Fruit fly (Drosophila melanogaster): ENCODE results near the gene bero.
A peak's percentile ranks its signal among the peaks of the same experiment; 100 is the strongest.

The bero gene

DNA sequence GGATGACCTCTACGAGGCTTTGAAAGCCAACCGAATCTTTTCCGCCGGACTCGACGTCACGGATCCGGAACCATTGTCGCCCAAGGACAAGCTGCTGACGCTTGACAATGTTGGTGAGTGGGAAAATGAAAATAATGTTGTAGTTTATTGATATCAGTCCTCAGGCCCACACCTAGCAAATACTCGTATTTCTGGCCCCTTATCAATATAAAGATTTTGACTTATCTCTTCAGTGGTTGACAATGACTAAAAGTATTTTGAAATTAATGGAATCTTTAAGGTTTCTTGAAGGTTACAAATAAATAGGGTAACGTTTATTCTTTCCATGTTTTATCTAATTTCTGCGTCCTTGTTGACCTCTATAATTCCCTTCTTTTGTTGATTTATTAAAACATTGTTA lies 31.4 kb upstream of the bero start:
- TF ChIP-seq Hr83 (GFP tag; optimal IDR thresholded peaks at IDR 0.05; ENCODE audit: poor library complexity, severe bottlenecking) (no peak), rgr (GFP tag; optimal IDR thresholded peaks at IDR 0.05) (no peak), CG9705 (GFP tag; optimal IDR thresholded peaks at IDR 0.05) (no peak), lola (GFP tag; optimal IDR thresholded peaks at IDR 0.05) (no peak), br (GFP tag; optimal IDR thresholded peaks at IDR 0.05) (no peak), Dif (GFP tag; optimal IDR thresholded peaks at IDR 0.05; ENCODE audit: partially characterized antibody) (no peak), Rel (GFP tag; optimal IDR thresholded peaks at IDR 0.05) (no peak), Rel (tag; optimal IDR thresholded peaks at IDR 0.05) (no peak), GATAd (GFP tag; optimal IDR thresholded peaks at IDR 0.05) (no peak), h (GFP tag; optimal IDR thresholded peaks at IDR 0.05) (no peak), Jra (GFP tag; optimal IDR thresholded peaks at IDR 0.05) (no peak)

DNA sequence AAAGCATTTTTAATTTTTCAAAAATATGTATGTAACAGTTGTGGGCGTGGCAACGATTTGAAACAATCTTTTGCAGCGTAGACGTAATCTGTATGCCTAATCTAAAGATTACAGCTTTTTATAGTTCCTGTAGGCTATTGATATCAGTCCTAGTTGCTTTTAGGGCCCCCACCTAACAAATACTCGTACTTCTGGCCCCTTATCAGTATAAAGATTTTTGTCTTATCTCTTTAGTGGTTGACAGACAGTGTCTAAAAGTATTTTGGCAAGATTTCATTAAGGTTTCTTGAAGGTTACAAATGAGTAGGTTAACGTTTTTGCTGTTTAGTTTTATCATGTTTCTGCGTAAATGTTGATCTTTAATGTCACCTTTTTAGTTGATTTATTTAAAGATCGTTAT lies 29.8 kb upstream of the bero start:
- TF ChIP-seq brk (GFP tag; optimal IDR thresholded peaks at IDR 0.05): no peak
- TF ChIP-seq CrebA (GFP tag; optimal IDR thresholded peaks at IDR 0.05; ENCODE audit: borderline replicate concordance): no peak
- no peak for TF ChIP-seq dsf (GFP tag; optimal IDR thresholded peaks at IDR 0.05; ENCODE audit: borderline replicate concordance)
- TF ChIP-seq lola (GFP tag; optimal IDR thresholded peaks at IDR 0.05): no peak

DNA sequence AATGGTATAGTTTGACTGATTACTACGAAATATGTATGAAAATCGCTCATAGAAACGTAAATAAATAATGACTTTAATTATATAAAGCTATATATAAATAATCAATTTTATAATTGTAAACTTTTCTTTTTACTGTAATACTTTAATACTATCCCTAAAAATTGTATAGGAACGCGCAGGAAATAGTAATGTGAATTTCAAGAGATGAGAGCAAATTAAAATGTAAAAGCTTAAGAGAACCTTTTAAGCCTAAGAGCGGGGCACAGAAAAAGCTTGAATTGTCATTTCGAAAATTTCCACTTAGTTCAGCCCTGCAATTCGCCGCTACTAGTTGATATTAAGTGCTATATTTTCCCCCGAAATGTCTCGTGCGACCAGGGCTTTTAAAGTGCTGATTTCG lies 29.2 kb upstream of the bero start, which contains the start of gene CG31673:
TSS of gene CG31673 (plus strand) at position 301 of the 400 bp plus-strand sequence.
- no peak for TF ChIP-seq Rel (GFP tag; optimal IDR thresholded peaks at IDR 0.05)
- TF ChIP-seq Rel (tag; optimal IDR thresholded peaks at IDR 0.05): no peak
- no peak for TF ChIP-seq pan (optimal IDR thresholded peaks at IDR 0.05)
- no peak for TF ChIP-seq jim (GFP tag; optimal IDR thresholded peaks at IDR 0.05)
- TF ChIP-seq HLH106 (tag; optimal IDR thresholded peaks at IDR 0.05): no peak
- peak; percentile 1 for TF ChIP-seq Dif (GFP tag; optimal IDR thresholded peaks at IDR 0.05; ENCODE audit: partially characterized antibody)

DNA sequence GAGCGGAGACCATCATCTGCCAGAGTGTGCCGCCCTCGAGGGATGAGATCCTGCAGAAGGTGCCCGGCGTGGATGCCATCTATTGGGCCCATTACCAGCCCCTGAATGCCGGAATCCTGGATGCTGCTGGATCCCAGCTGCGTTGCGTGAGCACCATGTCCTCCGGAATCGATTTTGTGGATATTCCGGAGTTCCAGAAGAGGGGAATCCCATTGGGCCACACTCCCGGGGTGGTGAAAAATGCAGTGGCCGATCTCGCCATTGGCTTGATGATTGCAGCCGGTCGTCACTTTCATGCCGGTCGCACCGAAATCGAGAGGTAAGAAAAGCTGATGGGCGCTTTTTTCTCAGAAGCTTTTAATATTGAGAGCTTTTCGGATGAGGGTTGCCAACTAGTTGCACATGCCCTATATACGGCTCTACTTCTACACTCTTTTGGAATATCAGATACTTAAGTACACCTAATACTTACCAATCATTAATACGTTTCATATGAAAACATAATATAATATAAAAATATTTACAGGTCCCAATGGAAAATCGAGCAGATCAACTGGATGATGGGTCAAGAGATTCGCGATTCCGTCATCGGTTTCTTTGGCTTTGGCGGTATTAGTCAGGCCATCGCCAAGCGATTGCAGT lies 28.6 kb upstream of the bero start:
- TF ChIP-seq tai (GFP tag; optimal IDR thresholded peaks at IDR 0.05): no peak
- TF ChIP-seq usp (GFP tag; optimal IDR thresholded peaks at IDR 0.05): no peak
- TF ChIP-seq lola (GFP tag; optimal IDR thresholded peaks at IDR 0.05): no peak
- TF ChIP-seq CG32264 (GFP tag; optimal IDR thresholded peaks at IDR 0.05): no peak
- TF ChIP-seq psq (GFP tag; optimal IDR thresholded peaks at IDR 0.05): no peak
- TF ChIP-seq ey (GFP tag; optimal IDR thresholded peaks at IDR 0.05): peak; percentile 0
- peak; percentile 52 for TF ChIP-seq OdsH (GFP tag; optimal IDR thresholded peaks at IDR 0.05)
- no peak for TF ChIP-seq N (GFP tag; optimal IDR thresholded peaks at IDR 0.05)
- peak; percentile 39 for TF ChIP-seq HLH106 (tag; optimal IDR thresholded peaks at IDR 0.05)
- TF ChIP-seq foxo (GFP tag; optimal IDR thresholded peaks at IDR 0.05): peak in 1 of 2 experiments; percentile 49
- TF ChIP-seq Vsx2 (GFP tag; optimal IDR thresholded peaks at IDR 0.05; ENCODE audit: partially characterized antibody): no peak
- peak; percentile 56 for TF ChIP-seq sage (GFP tag; optimal IDR thresholded peaks at IDR 0.05)
- no peak for TF ChIP-seq Dfd (GFP tag; optimal IDR thresholded peaks at IDR 0.05)
- TF ChIP-seq Dif (GFP tag; optimal IDR thresholded peaks at IDR 0.05; ENCODE audit: partially characterized antibody): peak; percentile 0
- TF ChIP-seq brk (GFP tag; optimal IDR thresholded peaks at IDR 0.05): peak; percentile 55
- peak; percentile 38 for TF ChIP-seq Hr83 (GFP tag; optimal IDR thresholded peaks at IDR 0.05; ENCODE audit: poor library complexity, severe bottlenecking)
- no peak for TF ChIP-seq Myc (optimal IDR thresholded peaks at IDR 0.05)
- no peak for TF ChIP-seq pan (optimal IDR thresholded peaks at IDR 0.05)
- TF ChIP-seq dmrt93B (GFP tag; optimal IDR thresholded peaks at IDR 0.05): no peak
- peak; percentile 25 for TF ChIP-seq rgr (GFP tag; optimal IDR thresholded peaks at IDR 0.05)
- TF ChIP-seq woc (GFP tag; optimal IDR thresholded peaks at IDR 0.05): no peak
- no peak for TF ChIP-seq jim (GFP tag; optimal IDR thresholded peaks at IDR 0.05)
- no peak for TF ChIP-seq sv (GFP tag; optimal IDR thresholded peaks at IDR 0.05)
- TF ChIP-seq dl (GFP tag; optimal IDR thresholded peaks at IDR 0.05; ENCODE audit: insufficient read depth in 1 of 2, partially characterized antibody in 2 of 2): no peak
- TF ChIP-seq CrebA (GFP tag; optimal IDR thresholded peaks at IDR 0.05; ENCODE audit: borderline replicate concordance): no peak
- TF ChIP-seq Abd-B (GFP tag; optimal IDR thresholded peaks at IDR 0.05): no peak
- peak; percentile 27 for TF ChIP-seq fru (GFP tag; optimal IDR thresholded peaks at IDR 0.05)
- TF ChIP-seq Hr78 (GFP tag; optimal IDR thresholded peaks at IDR 0.05): no peak
- no peak for TF ChIP-seq dsf (GFP tag; optimal IDR thresholded peaks at IDR 0.05; ENCODE audit: borderline replicate concordance)
- TF ChIP-seq Mio (GFP tag; optimal IDR thresholded peaks at IDR 0.05): no peak
- peak; percentile 70 for TF ChIP-seq h (GFP tag; optimal IDR thresholded peaks at IDR 0.05)
- TF ChIP-seq Jra (GFP tag; optimal IDR thresholded peaks at IDR 0.05): no peak
- TF ChIP-seq CG9705 (GFP tag; optimal IDR thresholded peaks at IDR 0.05): no peak
- peak; percentile 22 for TF ChIP-seq Hnf4 (GFP tag; optimal IDR thresholded peaks at IDR 0.05)
- no peak for TF ChIP-seq Sp1 (GFP tag; optimal IDR thresholded peaks at IDR 0.05)
- TF ChIP-seq Rel (GFP tag; optimal IDR thresholded peaks at IDR 0.05): no peak
- peak; percentile 94 for TF ChIP-seq Rel (tag; optimal IDR thresholded peaks at IDR 0.05)
- peak; percentile 35 for TF ChIP-seq br (GFP tag; optimal IDR thresholded peaks at IDR 0.05)
- TF ChIP-seq GATAd (GFP tag; optimal IDR thresholded peaks at IDR 0.05): no peak
